Fruit fly (Drosophila melanogaster): ENCODE results near the gene CG12499.

The CG12499 gene

DNA sequence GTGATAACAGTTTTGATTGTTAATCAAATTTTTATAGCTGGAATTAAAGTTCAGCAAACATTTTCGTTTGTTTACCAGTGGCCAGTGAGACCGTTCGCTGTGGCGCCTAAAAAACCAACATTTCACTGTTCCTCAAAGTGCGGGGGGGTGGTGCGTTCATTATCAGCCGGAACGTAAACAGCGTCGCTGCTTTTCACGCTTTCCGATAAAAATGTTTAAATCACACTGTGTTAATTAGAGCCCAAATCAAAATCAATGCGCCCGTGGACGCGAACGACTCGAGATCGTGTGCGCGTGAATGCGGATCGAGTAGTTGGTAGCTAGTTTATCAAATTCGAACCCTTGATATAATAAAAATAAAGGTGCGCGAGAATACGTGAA, 1.5 kb upstream of the CG12499 start, which contains the start of gene CG34376 (continued):
- TF ChIP-seq Ptx1 (GFP tag; IDR thresholded peaks at IDR 0.05) = peak; percentile 36; the same call in 1 of the 2 replicates
- TF ChIP-seq MBD-R2 (GFP tag; IDR thresholded peaks at IDR 0.05) = peak; percentile 65
- TF ChIP-seq CG2116 (GFP tag; optimal IDR thresholded peaks at IDR 0.05) = peak; percentile 74
- no peak for TF ChIP-seq ro (GFP tag; IDR thresholded peaks at IDR 0.05)
- no peak for TF ChIP-seq cg (GFP tag; optimal IDR thresholded peaks at IDR 0.05)
- no peak for TF ChIP-seq zen (tag; optimal IDR thresholded peaks at IDR 0.05)
- peak; percentile 5; the same call in 1 of the 2 replicates for TF ChIP-seq CG31224 (GFP tag; IDR thresholded peaks at IDR 0.05)
- peak; percentile 89 for TF ChIP-seq sd (tag; optimal IDR thresholded peaks at IDR 0.05)
- TF ChIP-seq CG11093 (GFP tag; IDR thresholded peaks at IDR 0.05) = no peak
- peak; percentile 48 for TF ChIP-seq CG32532 (GFP tag; IDR thresholded peaks at IDR 0.05)
- no peak for TF ChIP-seq HmgD (GFP tag; optimal IDR thresholded peaks at IDR 0.05)
- TF ChIP-seq HLH4C (GFP tag; IDR thresholded peaks at IDR 0.05; ENCODE audit: partially characterized antibody) = peak; percentile 39; the same call in 2 of the 3 replicates
- TF ChIP-seq CG34224 (GFP tag; IDR thresholded peaks at IDR 0.05; ENCODE audit: partially characterized antibody) = peak; percentile 29; the same call in 1 of the 3 replicates
- TF ChIP-seq phol (tag; optimal IDR thresholded peaks at IDR 0.05) = peak; percentile 49
- peak; percentile 78; the same call in 2 of the 3 replicates for TF ChIP-seq otp (GFP tag; IDR thresholded peaks at IDR 0.05)
- TF ChIP-seq unc-4 (GFP tag; IDR thresholded peaks at IDR 0.05; ENCODE audit: partially characterized antibody) = no peak
- peak; percentile 65 for TF ChIP-seq Jarid2 (GFP tag; optimal IDR thresholded peaks at IDR 0.05)
- no peak for TF ChIP-seq CG15696 (tag; optimal IDR thresholded peaks at IDR 0.05)
- peak; percentile 9 for TF ChIP-seq CG12942 (GFP tag; optimal IDR thresholded peaks at IDR 0.05)
- TF ChIP-seq abd-A (tag; optimal IDR thresholded peaks at IDR 0.05) = peak; percentile 88
- peak; percentile 17 for TF ChIP-seq CG6254 (GFP tag; optimal IDR thresholded peaks at IDR 0.05)
- peak; percentile 44; the same call in 1 of the 2 replicates for TF ChIP-seq ato (GFP tag; IDR thresholded peaks at IDR 0.05; ENCODE audit: partially characterized antibody)
- TF ChIP-seq chn (GFP tag; optimal IDR thresholded peaks at IDR 0.05) = no peak
- no peak for TF ChIP-seq fd3F (GFP tag; optimal IDR thresholded peaks at IDR 0.05)
- TF ChIP-seq CG8388 (GFP tag; optimal IDR thresholded peaks at IDR 0.05) = no peak
- peak; percentile 98 for TF ChIP-seq CG3995 (GFP tag; optimal IDR thresholded peaks at IDR 0.05)
- peak; percentile 45 for TF ChIP-seq CG6813 (GFP tag; optimal IDR thresholded peaks at IDR 0.05)
- peak; percentile 9; the same call in 1 of the 2 replicates for TF ChIP-seq ranshi (GFP tag; IDR thresholded peaks at IDR 0.05)
- TF ChIP-seq CG1647 (GFP tag; optimal IDR thresholded peaks at IDR 0.05) = peak; percentile 1
- TF ChIP-seq C15 (GFP tag; IDR thresholded peaks at IDR 0.05) = no peak
- TF ChIP-seq ftz-f1 (GFP tag; optimal IDR thresholded peaks at IDR 0.05) = no peak
- peak; percentile 57 for TF ChIP-seq row (GFP tag; IDR thresholded peaks at IDR 0.05)
- TF ChIP-seq CG9817 (tag; optimal IDR thresholded peaks at IDR 0.05) = peak; percentile 11
- no peak for TF ChIP-seq lilli (GFP tag; optimal IDR thresholded peaks at IDR 0.05)
- no peak for TF ChIP-seq tin (GFP tag; optimal IDR thresholded peaks at IDR 0.05)
- no peak for TF ChIP-seq CG14860 (GFP tag; IDR thresholded peaks at IDR 0.05; ENCODE audit: partially characterized antibody)
- no peak for TF ChIP-seq E2f2 (GFP tag; IDR thresholded peaks at IDR 0.05)
- TF ChIP-seq Gsc (GFP tag; IDR thresholded peaks at IDR 0.05) = no peak
- no peak for TF ChIP-seq Fer3 (tag; optimal IDR thresholded peaks at IDR 0.05)
- peak; percentile 58 for TF ChIP-seq ssp (GFP tag; IDR thresholded peaks at IDR 0.05)
- TF ChIP-seq CG9797 (GFP tag; optimal IDR thresholded peaks at IDR 0.05) = peak; percentile 79
- TF ChIP-seq cas (GFP tag; IDR thresholded peaks at IDR 0.05) = no peak
- no peak for TF ChIP-seq ems (GFP tag; optimal IDR thresholded peaks at IDR 0.05)
- peak; percentile 77 for TF ChIP-seq CG10543 (GFP tag; optimal IDR thresholded peaks at IDR 0.05)
- TF ChIP-seq mirr (GFP tag; optimal IDR thresholded peaks at IDR 0.05) = peak; percentile 85
- TF ChIP-seq kay (GFP tag; optimal IDR thresholded peaks at IDR 0.05) = no peak
- no peak for TF ChIP-seq Stat92E (GFP tag; optimal IDR thresholded peaks at IDR 0.05)
- no peak for TF ChIP-seq Spps (tag; optimal IDR thresholded peaks at IDR 0.05)
- TF ChIP-seq sens (GFP tag) = peak; percentile 89
- TF ChIP-seq zf30C (GFP tag; optimal IDR thresholded peaks at IDR 0.05) = no peak
